Worm (Caenorhabditis elegans): Measurements from ENCODE around the gene cpg-23.

Gene cpg-23

ce11 chrV:19158664-19159063 lies 18.1 kb downstream of the cpg-23 start, which contains the start of gene Y39B6A.5:
TSS of gene Y39B6A.5 (minus strand) at chrV:19158877.
- no peak for TF ChIP-seq tra-4 (tag; optimal IDR thresholded peaks at IDR 0.05)
- no peak for TF ChIP-seq ama-1 (optimal IDR thresholded peaks at IDR 0.05)
- no peak for TF ChIP-seq pes-1 (GFP tag; IDR thresholded peaks at IDR 0.05)
- TF ChIP-seq ceh-13 (GFP tag; optimal IDR thresholded peaks at IDR 0.05), result no peak
- no peak for TF ChIP-seq hmg-4 (GFP tag; optimal IDR thresholded peaks at IDR 0.05)
- no peak for TF ChIP-seq hmbx-1 (tag; optimal IDR thresholded peaks at IDR 0.05)
- no peak for TF ChIP-seq sea-1 (GFP tag; conservative IDR thresholded peaks at IDR 0.05)
- no peak for TF ChIP-seq ceh-36 (tag; optimal IDR thresholded peaks at IDR 0.05)
- no peak for TF ChIP-seq ets-7 (tag; optimal IDR thresholded peaks at IDR 0.05)
- TF ChIP-seq flt-1 (GFP tag; IDR thresholded peaks at IDR 0.05), result no peak
- TF ChIP-seq tbx-11 (GFP tag; IDR thresholded peaks at IDR 0.05), result no peak
- no peak for TF ChIP-seq F13C5.2 (tag; optimal IDR thresholded peaks at IDR 0.05)
- no peak for TF ChIP-seq tbx-37 (GFP tag; conservative IDR thresholded peaks at IDR 0.05)
- TF ChIP-seq scrt-1 (GFP tag; IDR thresholded peaks at IDR 0.05), result no peak
- no peak for TF ChIP-seq B0310.2 (tag; optimal IDR thresholded peaks at IDR 0.05)
- TF ChIP-seq hnd-1 (tag; optimal IDR thresholded peaks at IDR 0.05), result no peak
- no peak for TF ChIP-seq aly-1 (tag; optimal IDR thresholded peaks at IDR 0.05)

ce11 chrV:19174626-19175025 lies 34.0 kb downstream of the cpg-23 start, which contains the start of gene hot-2:
TSS of gene hot-2 (plus strand) at chrV:19174759.
- TF ChIP-seq ets-7 (tag; optimal IDR thresholded peaks at IDR 0.05) (no peak), aly-1 (tag; optimal IDR thresholded peaks at IDR 0.05) (no peak), ceh-36 (tag; optimal IDR thresholded peaks at IDR 0.05) (no peak), hnd-1 (tag; optimal IDR thresholded peaks at IDR 0.05) (no peak), hmbx-1 (tag; optimal IDR thresholded peaks at IDR 0.05) (no peak), hmg-4 (GFP tag; optimal IDR thresholded peaks at IDR 0.05) (no peak), F13C5.2 (tag; optimal IDR thresholded peaks at IDR 0.05) (no peak), tbx-37 (GFP tag; conservative IDR thresholded peaks at IDR 0.05) (no peak)

- TF ChIP-seq sea-1 (GFP tag; conservative IDR thresholded peaks at IDR 0.05), result no peak
- no peak for TF ChIP-seq ets-7 (tag; optimal IDR thresholded peaks at IDR 0.05)
- no peak for TF ChIP-seq B0310.2 (tag; optimal IDR thresholded peaks at IDR 0.05)
- no peak for TF ChIP-seq aly-1 (tag; optimal IDR thresholded peaks at IDR 0.05)
- no peak for TF ChIP-seq scrt-1 (GFP tag; IDR thresholded peaks at IDR 0.05)
- TF ChIP-seq ceh-13 (GFP tag; optimal IDR thresholded peaks at IDR 0.05), result no peak
- no peak for TF ChIP-seq ama-1 (optimal IDR thresholded peaks at IDR 0.05)
- no peak for TF ChIP-seq ceh-36 (tag; optimal IDR thresholded peaks at IDR 0.05)
- TF ChIP-seq tbx-37 (GFP tag; conservative IDR thresholded peaks at IDR 0.05), result no peak
- TF ChIP-seq hmbx-1 (tag; optimal IDR thresholded peaks at IDR 0.05), result no peak
- TF ChIP-seq pes-1 (GFP tag; IDR thresholded peaks at IDR 0.05), result no peak
- no peak for TF ChIP-seq tra-4 (tag; optimal IDR thresholded peaks at IDR 0.05)
- no peak for TF ChIP-seq tbx-11 (GFP tag; IDR thresholded peaks at IDR 0.05)
- TF ChIP-seq F13C5.2 (tag; optimal IDR thresholded peaks at IDR 0.05), result no peak
- no peak for TF ChIP-seq hmg-4 (GFP tag; optimal IDR thresholded peaks at IDR 0.05)
- TF ChIP-seq flt-1 (GFP tag; IDR thresholded peaks at IDR 0.05), result no peak
These were observed 35.1 kb downstream of the cpg-23 start for ce11 chrV:19175714-19176113.

- TF ChIP-seq tbx-37 (GFP tag; conservative IDR thresholded peaks at IDR 0.05), result no peak
- TF ChIP-seq F13C5.2 (tag; optimal IDR thresholded peaks at IDR 0.05), result no peak
- TF ChIP-seq sea-1 (GFP tag; conservative IDR thresholded peaks at IDR 0.05), result no peak
- no peak for TF ChIP-seq ceh-13 (GFP tag; optimal IDR thresholded peaks at IDR 0.05)
- no peak for TF ChIP-seq pes-1 (GFP tag; IDR thresholded peaks at IDR 0.05)
- no peak for TF ChIP-seq hnd-1 (tag; optimal IDR thresholded peaks at IDR 0.05)
- no peak for TF ChIP-seq flt-1 (GFP tag; IDR thresholded peaks at IDR 0.05)
- TF ChIP-seq B0310.2 (tag; optimal IDR thresholded peaks at IDR 0.05), result no peak
- TF ChIP-seq tbx-11 (GFP tag; IDR thresholded peaks at IDR 0.05), result no peak
- TF ChIP-seq scrt-1 (GFP tag; IDR thresholded peaks at IDR 0.05), result no peak
- TF ChIP-seq hmg-4 (GFP tag; optimal IDR thresholded peaks at IDR 0.05), result no peak
- no peak for TF ChIP-seq ceh-36 (tag; optimal IDR thresholded peaks at IDR 0.05)
- no peak for TF ChIP-seq ama-1 (optimal IDR thresholded peaks at IDR 0.05)
- no peak for TF ChIP-seq hmbx-1 (tag; optimal IDR thresholded peaks at IDR 0.05)
- TF ChIP-seq aly-1 (tag; optimal IDR thresholded peaks at IDR 0.05), result no peak
- no peak for TF ChIP-seq ets-7 (tag; optimal IDR thresholded peaks at IDR 0.05)
- no peak for TF ChIP-seq tra-4 (tag; optimal IDR thresholded peaks at IDR 0.05)
These were observed 36.5 kb downstream of the cpg-23 start for ce11 chrV:19177070-19177469.

ce11 chrV:19177804-19178203 lies 37.2 kb downstream of the cpg-23 start:
- TF ChIP-seq flt-1 (GFP tag; IDR thresholded peaks at IDR 0.05) (no peak), ceh-36 (tag; optimal IDR thresholded peaks at IDR 0.05) (no peak), hmg-4 (GFP tag; optimal IDR thresholded peaks at IDR 0.05) (no peak), tbx-11 (GFP tag; IDR thresholded peaks at IDR 0.05) (no peak), hmbx-1 (tag; optimal IDR thresholded peaks at IDR 0.05) (no peak)

ce11 chrV:19178896-19179295 lies 38.3 kb downstream of the cpg-23 start:
- TF ChIP-seq sea-1 (GFP tag; conservative IDR thresholded peaks at IDR 0.05), result no peak
- no peak for TF ChIP-seq hmbx-1 (tag; optimal IDR thresholded peaks at IDR 0.05)
- no peak for TF ChIP-seq tbx-11 (GFP tag; IDR thresholded peaks at IDR 0.05)
- TF ChIP-seq F13C5.2 (tag; optimal IDR thresholded peaks at IDR 0.05), result no peak
- TF ChIP-seq ceh-36 (tag; optimal IDR thresholded peaks at IDR 0.05), result no peak
- TF ChIP-seq ama-1 (optimal IDR thresholded peaks at IDR 0.05), result no peak
- TF ChIP-seq tbx-37 (GFP tag; conservative IDR thresholded peaks at IDR 0.05), result no peak
- no peak for TF ChIP-seq scrt-1 (GFP tag; IDR thresholded peaks at IDR 0.05)
- TF ChIP-seq ceh-13 (GFP tag; optimal IDR thresholded peaks at IDR 0.05), result no peak
- TF ChIP-seq tra-4 (tag; optimal IDR thresholded peaks at IDR 0.05), result no peak
- no peak for TF ChIP-seq B0310.2 (tag; optimal IDR thresholded peaks at IDR 0.05)
- TF ChIP-seq aly-1 (tag; optimal IDR thresholded peaks at IDR 0.05), result no peak
- TF ChIP-seq ets-7 (tag; optimal IDR thresholded peaks at IDR 0.05), result no peak

- no peak for TF ChIP-seq hmbx-1 (tag; optimal IDR thresholded peaks at IDR 0.05)
- no peak for TF ChIP-seq ets-7 (tag; optimal IDR thresholded peaks at IDR 0.05)
- TF ChIP-seq tbx-11 (GFP tag; IDR thresholded peaks at IDR 0.05), result no peak
- TF ChIP-seq aly-1 (tag; optimal IDR thresholded peaks at IDR 0.05), result no peak
- no peak for TF ChIP-seq sea-1 (GFP tag; conservative IDR thresholded peaks at IDR 0.05)
- no peak for TF ChIP-seq hnd-1 (tag; optimal IDR thresholded peaks at IDR 0.05)
- TF ChIP-seq ceh-36 (tag; optimal IDR thresholded peaks at IDR 0.05), result no peak
- TF ChIP-seq F13C5.2 (tag; optimal IDR thresholded peaks at IDR 0.05), result no peak
- TF ChIP-seq scrt-1 (GFP tag; IDR thresholded peaks at IDR 0.05), result no peak
- TF ChIP-seq tra-4 (tag; optimal IDR thresholded peaks at IDR 0.05), result no peak
- no peak for TF ChIP-seq B0310.2 (tag; optimal IDR thresholded peaks at IDR 0.05)
- TF ChIP-seq pes-1 (GFP tag; IDR thresholded peaks at IDR 0.05), result no peak
- TF ChIP-seq ceh-13 (GFP tag; optimal IDR thresholded peaks at IDR 0.05), result no peak
- TF ChIP-seq flt-1 (GFP tag; IDR thresholded peaks at IDR 0.05), result no peak
- no peak for TF ChIP-seq tbx-37 (GFP tag; conservative IDR thresholded peaks at IDR 0.05)
- no peak for TF ChIP-seq hmg-4 (GFP tag; optimal IDR thresholded peaks at IDR 0.05)
- TF ChIP-seq ama-1 (optimal IDR thresholded peaks at IDR 0.05), result no peak
These were observed 41.1 kb downstream of the cpg-23 start for ce11 chrV:19181684-19182083.
